Fruit fly (Drosophila melanogaster): ENCODE measurements around the gene gl.

DNA sequence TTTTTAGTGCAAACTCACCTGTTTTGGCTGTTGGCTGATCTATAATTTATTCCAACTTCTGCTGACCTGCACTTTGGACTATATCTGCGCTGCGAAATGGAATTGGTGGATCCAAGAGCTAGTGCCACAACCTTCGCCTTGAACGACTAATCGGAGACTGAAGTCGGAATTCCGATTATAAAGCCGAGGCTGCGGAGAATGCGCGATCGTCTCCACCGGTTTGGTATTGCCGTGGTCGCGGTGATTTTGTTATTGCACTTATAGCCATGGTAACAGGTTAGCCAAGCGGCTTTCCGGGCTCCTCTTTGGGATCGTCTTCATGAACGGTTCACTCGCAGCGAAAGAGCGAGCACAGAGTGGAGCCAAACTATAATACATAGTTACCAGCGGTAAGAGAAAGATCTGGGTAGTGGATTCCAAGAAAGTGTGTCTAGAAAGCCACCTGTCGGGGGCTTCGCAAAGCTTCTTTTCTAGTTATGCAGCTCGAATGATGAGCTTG, 8.5 kb upstream of the gl start, which contains the start of gene CG7675:
- TF ChIP-seq CTCF (optimal IDR thresholded peaks at IDR 0.05) (peak in 1 of 2 experiments; percentile 34), CG8478 (optimal IDR thresholded peaks at IDR 0.05) (no peak)
